Worm (Caenorhabditis elegans) whole organism, L2 larva: ENCODE results near the gene sfa-1.
A peak's percentile ranks its signal among the peaks of the same experiment; 100 is the strongest.

Source experiments
- C34F6.9 ChIP-seq: fragments of 150-350 bp; optimal IDR thresholded peaks from 2 replicates; lab custom pipeline; 2014; ENCODE audit warnings: missing biosample characterization, missing genetic modification characterization
- F13H6.1 ChIP-seq: sonication (generic microtip); optimal IDR thresholded peaks from 2 replicates; lab custom pipeline; 2016; ENCODE audit warnings: missing genetic modification characterization, missing compliant biosample characterization
- R02D3.7 ChIP-seq: fragments of 150-350 bp; optimal IDR thresholded peaks from 2 replicates; lab custom pipeline; 2014; ENCODE audit warnings: missing biosample characterization, missing genetic modification characterization
- Y55F3AM.14 ChIP-seq: fragments of 200-800 bp; sonication (Bioruptor generic); optimal IDR thresholded peaks from 2 replicates; lab custom pipeline; 2018; ENCODE audit warnings: mild to moderate bottlenecking, missing genetic modification characterization, missing compliant biosample characterization
- ZK546.5 ChIP-seq: sonication (generic microtip); optimal IDR thresholded peaks from 2 replicates; lab custom pipeline; 2017; ENCODE audit warnings: missing biosample characterization, missing genetic modification characterization
- alr-1 ChIP-seq: fragments of 150-350 bp; optimal IDR thresholded peaks from 2 replicates; lab custom pipeline; 2014; ENCODE audit warnings: missing biosample characterization, missing genetic modification characterization
- aly-2 ChIP-seq: fragments of 150-350 bp; optimal IDR thresholded peaks from 2 replicates; lab custom pipeline; 2014; ENCODE audit warnings: missing biosample characterization, missing genetic modification characterization
- ama-1 ChIP-seq: fragments of 150-350 bp; optimal IDR thresholded peaks from 2 replicates; lab custom pipeline; 2018; ENCODE audit warnings: inconsistent platforms
- ceh-82 ChIP-seq: fragments of 150-350 bp; optimal IDR thresholded peaks from 2 replicates; lab custom pipeline; 2014; ENCODE audit warnings: missing biosample characterization, missing genetic modification characterization
- crh-2 ChIP-seq: sonication (generic microtip); optimal IDR thresholded peaks from 2 replicates; lab custom pipeline; 2017; ENCODE audit warnings: missing biosample characterization, missing genetic modification characterization
- dmd-4 ChIP-seq: sonication (generic microtip); optimal IDR thresholded peaks from 2 replicates; lab custom pipeline; 2017; ENCODE audit warnings: missing biosample characterization, missing genetic modification characterization
- egl-27 ChIP-seq: sonication (generic microtip); optimal IDR thresholded peaks from 3 replicates; lab custom pipeline; 2017; ENCODE audit warnings: missing biosample characterization, missing genetic modification reagents, missing genetic modification characterization
- elt-1 ChIP-seq: fragments of 150-350 bp; optimal IDR thresholded peaks from 2 replicates; lab custom pipeline; 2014; ENCODE audit warnings: missing biosample characterization, missing genetic modification characterization
- elt-3 ChIP-seq: sonication (generic microtip); optimal IDR thresholded peaks from 2 replicates; lab custom pipeline; 2017; ENCODE audit warnings: missing biosample characterization, missing genetic modification characterization
- fos-1 ChIP-seq: fragments of 150-350 bp; optimal IDR thresholded peaks from 2 replicates; lab custom pipeline; 2014; ENCODE audit warnings: missing biosample characterization, missing genetic modification characterization
- gmeb-1 ChIP-seq: fragments of 150-350 bp; optimal IDR thresholded peaks from 2 replicates; lab custom pipeline; 2014; ENCODE audit warnings: missing biosample characterization, missing genetic modification characterization
- lin-11 ChIP-seq: fragments of 150-350 bp; sonication (generic microtip); optimal IDR thresholded peaks from 2 replicates; lab custom pipeline; 2014; ENCODE audit warnings: missing biosample characterization, missing genetic modification characterization, inconsistent platforms, mixed read lengths
- lin-13 ChIP-seq: fragments of 150-350 bp; optimal IDR thresholded peaks from 2 replicates; lab custom pipeline; 2014; ENCODE audit warnings: missing biosample characterization, missing genetic modification reagents, missing genetic modification characterization
- lin-39 ChIP-seq: fragments of 150-350 bp; optimal IDR thresholded peaks from 2 replicates; lab custom pipeline; 2014; ENCODE audit warnings: missing biosample characterization, missing genetic modification reagents, missing genetic modification characterization
- lsy-2 ChIP-seq, 2 experiments: fragments of 150-350 bp in 1 of 2; sonication (generic microtip) in 1 of 2; optimal IDR thresholded peaks; 2 replicates each; lab custom pipeline; 2014 to 2017; ENCODE audit warnings: missing biosample characterization in 2 of 2, missing genetic modification characterization in 2 of 2
- mab-5 ChIP-seq: fragments of 150-350 bp; optimal IDR thresholded peaks from 2 replicates; lab custom pipeline; 2014; ENCODE audit warnings: missing biosample characterization, missing genetic modification characterization
- mbf-1 ChIP-seq: sonication (generic microtip); optimal IDR thresholded peaks from 2 replicates; lab custom pipeline; 2017; ENCODE audit warnings: missing biosample characterization, missing genetic modification characterization
- mdl-1 ChIP-seq, 2 experiments: fragments of 150-350 bp in 1 of 2; sonication (generic microtip) in 1 of 2; optimal IDR thresholded peaks; 2 replicates each; lab custom pipeline; 2017; ENCODE audit warnings: missing biosample characterization in 2 of 2, missing genetic modification characterization in 2 of 2
- nhr-10 ChIP-seq: sonication (generic microtip); optimal IDR thresholded peaks from 2 replicates; lab custom pipeline; 2017; ENCODE audit warnings: missing biosample characterization, missing genetic modification characterization
- nhr-11 ChIP-seq: fragments of 150-350 bp; optimal IDR thresholded peaks from 2 replicates; lab custom pipeline; 2014; ENCODE audit warnings: missing biosample characterization, missing genetic modification characterization
- nhr-129 ChIP-seq: fragments of 150-350 bp; optimal IDR thresholded peaks from 2 replicates; lab custom pipeline; 2014; ENCODE audit warnings: missing biosample characterization, missing genetic modification characterization
- nhr-21 ChIP-seq: fragments of 150-350 bp; optimal IDR thresholded peaks from 2 replicates; lab custom pipeline; 2014; ENCODE audit warnings: missing biosample characterization, missing genetic modification characterization
- nhr-23 ChIP-seq: fragments of 150-350 bp; optimal IDR thresholded peaks from 2 replicates; lab custom pipeline; 2014; ENCODE audit warnings: missing biosample characterization, missing genetic modification reagents, missing genetic modification characterization
- nhr-6 ChIP-seq: fragments of 150-350 bp; optimal IDR thresholded peaks from 2 replicates; lab custom pipeline; 2014; ENCODE audit warnings: missing biosample characterization, missing genetic modification characterization
- nhr-77 ChIP-seq: fragments of 150-350 bp; optimal IDR thresholded peaks from 2 replicates; lab custom pipeline; 2014; ENCODE audit warnings: missing biosample characterization, missing genetic modification characterization
- peb-1 ChIP-seq: fragments of 150-350 bp; optimal IDR thresholded peaks from 2 replicates; lab custom pipeline; 2014; ENCODE audit warnings: missing biosample characterization, missing genetic modification characterization
- sem-4 ChIP-seq: fragments of 150-350 bp; optimal IDR thresholded peaks from 2 replicates; lab custom pipeline; 2014; ENCODE audit warnings: missing biosample characterization, missing genetic modification reagents, missing genetic modification characterization
- skn-1 ChIP-seq: sonication (generic microtip); optimal IDR thresholded peaks from 2 replicates; lab custom pipeline; 2017; ENCODE audit warnings: missing biosample characterization, missing genetic modification characterization
- sma-3 ChIP-seq: sonication (generic microtip); optimal IDR thresholded peaks from 2 replicates; lab custom pipeline; 2016; ENCODE audit warnings: missing genetic modification reagents, missing genetic modification characterization, missing compliant biosample characterization
- sma-9 ChIP-seq, 2 experiments: fragments of 150-350 bp in 1 of 2; sonication (generic microtip) in 1 of 2; optimal IDR thresholded peaks; 2 replicates each; lab custom pipeline; 2014 to 2016; ENCODE audit warnings: missing genetic modification characterization in 2 of 2, mild to moderate bottlenecking in 1 of 2, missing biosample characterization in 1 of 2, missing compliant biosample characterization in 1 of 2, missing genetic modification reagents in 1 of 2, moderate library complexity in 1 of 2
- snpc-4 ChIP-seq: fragments of 150-350 bp; optimal IDR thresholded peaks from 2 replicates; lab custom pipeline; 2014; ENCODE audit warnings: missing biosample characterization, missing genetic modification characterization
- unc-55 ChIP-seq: fragments of 150-350 bp; sonication (generic microtip); optimal IDR thresholded peaks from 3 replicates; lab custom pipeline; 2014; ENCODE audit warnings: missing biosample characterization, missing genetic modification reagents, missing genetic modification characterization
- unc-62 ChIP-seq: fragments of 150-350 bp; optimal IDR thresholded peaks from 2 replicates; lab custom pipeline; 2014; ENCODE audit warnings: missing biosample characterization, missing genetic modification reagents, missing genetic modification characterization
- zag-1 ChIP-seq: fragments of 150-350 bp; optimal IDR thresholded peaks from 2 replicates; lab custom pipeline; 2014; ENCODE audit warnings: missing biosample characterization, missing genetic modification characterization
- ztf-1 ChIP-seq: fragments of 200-800 bp; sonication (Bioruptor generic); conservative IDR thresholded peaks from 2 replicates; pipeline ENCODE4 v1.3.6; 2022; ENCODE audit warnings: missing genetic modification characterization, missing compliant biosample characterization
- ztf-11 ChIP-seq: sonication (generic microtip); optimal IDR thresholded peaks from 2 replicates; lab custom pipeline; 2017; ENCODE audit warnings: missing biosample characterization, missing genetic modification characterization
- ztf-4 ChIP-seq: fragments of 150-350 bp; optimal IDR thresholded peaks from 2 replicates; lab custom pipeline; 2014; ENCODE audit warnings: missing biosample characterization, missing genetic modification characterization

sfa-1 gene

DNA sequence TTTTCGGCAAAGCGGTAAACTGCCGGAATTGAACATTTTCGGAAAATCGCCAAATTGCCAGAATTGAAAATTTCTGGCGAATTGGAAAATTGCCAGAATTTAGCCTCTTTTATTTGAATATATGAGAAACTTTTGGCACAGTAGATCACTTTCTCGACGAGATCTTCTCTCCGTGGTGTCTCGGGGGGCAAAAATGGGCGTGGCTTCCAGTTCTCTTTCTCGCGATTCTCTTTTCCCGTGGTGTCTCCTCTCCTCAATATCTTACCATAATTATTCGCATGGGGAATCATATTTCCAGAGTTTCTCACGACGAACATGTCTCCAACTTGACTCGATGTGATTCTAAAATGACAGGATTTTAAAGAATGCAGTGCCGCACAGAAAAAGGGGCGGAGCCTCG is 11.7 kb downstream of the sfa-1 start:
- TF ChIP-seq ama-1 (no peak), Y55F3AM.14 (GFP tag; lab: Kevin White, UChicago) (no peak), nhr-129 (tag; lab: Kevin White, UChicago) (no peak), sma-9 (GFP tag; optimal IDR thresholded peaks at IDR 0.05; lab: Kevin White, UChicago) (no peak), sma-9 (tag; optimal IDR thresholded peaks at IDR 0.05; lab: Kevin White, UChicago) (no peak), nhr-77 (tag; lab: Kevin White, UChicago) (no peak), alr-1 (tag; lab: Kevin White, UChicago) (no peak), lsy-2 (tag; optimal IDR thresholded peaks at IDR 0.05; lab: Kevin White, UChicago) (no peak), lin-13 (no peak), unc-55 (GFP tag; lab: Kevin White, UChicago) (no peak), mbf-1 (no peak), nhr-21 (tag; lab: Kevin White, UChicago) (no peak), nhr-23 (tag; lab: Kevin White, UChicago) (no peak), aly-2 (tag; lab: Kevin White, UChicago) (no peak), ZK546.5 (no peak), mab-5 (no peak)

DNA sequence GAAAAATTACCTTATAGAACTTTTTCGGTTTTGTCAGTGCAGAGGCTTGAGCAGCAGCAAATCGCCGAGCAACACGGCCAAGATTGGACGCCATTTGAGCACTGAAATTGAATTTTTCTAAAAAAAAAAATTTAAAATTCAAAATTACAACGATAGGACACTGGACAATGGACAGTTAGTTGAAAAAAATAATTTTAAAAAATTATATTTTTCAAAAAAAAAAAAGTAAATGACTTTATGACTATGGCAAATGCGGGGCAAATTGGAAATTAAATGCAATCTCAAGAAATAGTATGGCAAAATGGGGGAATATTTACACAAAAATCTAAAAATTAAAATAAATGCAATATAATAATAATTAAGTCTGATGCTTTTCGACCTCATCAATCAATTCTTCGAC is 14.6 kb downstream of the sfa-1 start, which contains the start of gene Y116A8C.27:
TSS of gene Y116A8C.27 (minus strand) at position 101 of the 400 bp plus-strand sequence.
- TF ChIP-seq unc-62 (GFP tag; lab: Kevin White, UChicago): no peak
- TF ChIP-seq R02D3.7 (tag; lab: Kevin White, UChicago): no peak
- no peak for TF ChIP-seq peb-1 (tag; lab: Kevin White, UChicago)
- no peak for TF ChIP-seq elt-1
- no peak for TF ChIP-seq dmd-4 (tag; lab: Kevin White, UChicago)

DNA sequence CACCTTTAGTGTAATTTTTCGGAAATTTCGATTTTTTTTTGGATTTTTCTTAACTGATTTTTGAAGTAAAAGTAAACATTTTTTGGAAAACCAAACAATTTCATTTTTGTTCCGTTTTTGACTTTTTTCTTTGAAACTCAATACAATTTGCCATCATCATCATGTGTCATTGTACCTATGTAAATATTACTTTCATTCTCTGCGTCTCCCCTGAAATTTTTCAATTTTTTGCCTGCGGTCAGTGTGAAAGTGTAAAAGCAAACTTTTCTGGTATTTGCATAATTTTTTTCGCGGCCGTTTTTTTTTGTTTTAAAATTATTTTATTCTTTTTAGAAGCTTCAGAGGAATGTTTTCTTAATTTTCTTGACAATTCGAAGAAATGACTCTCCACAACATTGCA is 17.1 kb downstream of the sfa-1 start, which contains the start of gene Y116A8C.29:
TSS of gene Y116A8C.29 (plus strand) at position 328 of the 400 bp plus-strand sequence.
- TF ChIP-seq fos-1 (tag; lab: Kevin White, UChicago) (peak; percentile 14), mdl-1 (tag; optimal IDR thresholded peaks at IDR 0.05; lab: Kevin White, UChicago) (no peak)

DNA sequence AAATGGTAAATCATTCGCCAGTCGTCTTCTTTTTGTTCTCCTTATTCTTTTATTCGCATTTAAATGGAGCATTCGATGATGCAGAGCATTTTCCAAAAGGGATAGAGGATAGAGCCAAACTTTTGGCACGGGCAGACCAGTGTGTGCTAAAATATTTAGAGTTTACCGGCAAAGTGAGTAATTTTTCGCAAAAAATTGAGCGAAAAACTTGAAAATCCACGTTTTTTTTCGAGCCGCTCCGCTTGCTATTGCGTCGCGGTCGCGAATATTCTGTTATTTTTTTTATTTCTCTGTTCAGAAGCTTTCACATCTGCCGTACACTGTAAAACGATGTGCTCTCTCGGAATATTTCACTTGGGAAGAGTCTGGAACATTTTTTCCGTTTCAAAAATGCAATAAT is 21.9 kb downstream of the sfa-1 start, which contains the start of gene Y116A8C.43:
TSS of gene Y116A8C.43 (plus strand) at position 3 of the 400 bp plus-strand sequence.
- TF ChIP-seq zag-1 (no peak), mdl-1 (tag; optimal IDR thresholded peaks at IDR 0.05; lab: Kevin White, UChicago) (no peak), Y55F3AM.14 (GFP tag; lab: Kevin White, UChicago) (no peak), ama-1 (peak; percentile 52)
- TF ChIP-seq, all 48 proteins: peak for 1

DNA sequence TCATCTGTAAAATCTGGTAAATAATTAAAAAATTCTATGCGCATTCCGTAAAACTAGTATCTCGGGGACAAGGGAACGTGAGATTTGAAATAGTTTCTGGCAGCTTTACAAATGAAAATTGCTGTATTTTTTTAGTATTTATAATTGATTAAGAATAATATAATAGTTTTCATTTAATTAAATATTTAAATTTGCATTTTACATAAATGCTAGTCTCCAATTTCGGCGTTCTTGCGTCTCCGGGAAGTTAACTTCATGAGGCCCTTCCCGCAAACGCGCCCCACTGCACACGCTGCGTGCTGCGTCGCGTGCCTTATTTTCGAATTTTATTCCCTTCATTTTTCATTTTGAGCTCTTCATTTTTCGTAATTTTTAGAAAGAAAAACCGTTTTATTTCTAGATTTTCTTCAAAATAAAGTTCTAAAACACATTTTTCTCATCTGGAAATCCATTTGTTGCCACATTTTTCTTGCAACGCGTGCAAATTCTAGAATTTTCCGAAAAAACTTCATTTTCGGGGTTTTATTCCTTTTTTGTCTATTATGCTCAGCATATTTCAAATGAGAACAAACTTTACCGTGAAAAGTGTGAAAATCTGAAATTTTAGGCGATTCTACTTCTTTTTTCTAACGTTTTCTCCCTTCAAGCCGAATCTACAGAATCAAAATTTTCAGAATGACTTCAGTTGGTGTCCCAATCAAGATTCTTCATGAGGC is 23.2 kb downstream of the sfa-1 start, which contains the start of the genes snx-13 and snr-1:
TSS of gene snx-13 (minus strand) at position 55 of the 716 bp plus-strand sequence.
TSS of gene snr-1 (plus strand) at position 666 of the 716 bp plus-strand sequence.
- TF ChIP-seq mab-5 (no peak), lin-13 (peak; percentile 87), crh-2 (tag; lab: Kevin White, UChicago) (peak; percentile 59), elt-3 (tag; lab: Kevin White, UChicago) (no peak), ceh-82 (tag; lab: Kevin White, UChicago) (peak; percentile 63), nhr-10 (no peak), sem-4 (tag; lab: Kevin White, UChicago) (peak; percentile 32), C34F6.9 (tag; lab: Kevin White, UChicago) (peak; percentile 80), fos-1 (tag; lab: Kevin White, UChicago) (peak; percentile 57), egl-27 (no peak), unc-62 (GFP tag; lab: Kevin White, UChicago) (no peak), ZK546.5 (peak; percentile 24), ztf-11 (no peak), ztf-1 (GFP tag; lab: Robert Waterston, UW) (no peak), snpc-4 (peak; percentile 61), nhr-6 (no peak), ztf-4 (tag; lab: Kevin White, UChicago) (peak; percentile 68), Y55F3AM.14 (GFP tag; lab: Kevin White, UChicago) (peak; percentile 41), F13H6.1 (peak; percentile 75), skn-1 (tag; lab: Kevin White, UChicago) (no peak), peb-1 (tag; lab: Kevin White, UChicago) (no peak), nhr-23 (tag; lab: Kevin White, UChicago) (no peak), mbf-1 (no peak), nhr-11 (tag; lab: Kevin White, UChicago) (no peak), mdl-1 (tag; optimal IDR thresholded peaks at IDR 0.05; lab: Kevin White, UChicago) (peak in 1 of 2 experiments; percentile 61), lsy-2 (tag; optimal IDR thresholded peaks at IDR 0.05; lab: Kevin White, UChicago) (peak; percentile 46 to 82), unc-55 (GFP tag; lab: Kevin White, UChicago) (peak; percentile 80), zag-1 (no peak), nhr-129 (tag; lab: Kevin White, UChicago) (peak; percentile 31), gmeb-1 (peak; percentile 53), lin-39 (tag; lab: Kevin White, UChicago) (no peak), sma-3 (peak; percentile 90), lin-11 (peak; percentile 71), nhr-77 (tag; lab: Kevin White, UChicago) (no peak), nhr-21 (tag; lab: Kevin White, UChicago) (peak; percentile 71)
